Worm (Caenorhabditis elegans) whole organism, early embryonic: Measurements from ENCODE around the gene srx-122.

Experiments used
- B0310.2 ChIP-seq: sonication (generic microtip); optimal IDR thresholded peaks from 2 replicates; lab custom pipeline; 2016; ENCODE audit warnings: mild to moderate bottlenecking, missing genetic modification characterization, missing compliant biosample characterization
- ama-1 ChIP-seq: fragments of 150-350 bp; optimal IDR thresholded peaks from 2 replicates; lab custom pipeline; 2014
- ets-7 ChIP-seq: sonication (generic microtip); optimal IDR thresholded peaks from 2 replicates; lab custom pipeline; 2016; ENCODE audit warnings: missing genotype, missing genetic modification characterization, missing compliant biosample characterization
- flt-1 ChIP-seq: fragments of 200-800 bp; sonication (Bioruptor generic); IDR thresholded peaks from 2 replicates; pipeline ENCODE4 v1.3.6; 2022; ENCODE audit warnings: missing genetic modification characterization, missing compliant biosample characterization
- hmg-4 ChIP-seq: fragments of 200-800 bp; sonication (Bioruptor generic); optimal IDR thresholded peaks from 2 replicates; lab custom pipeline; 2018; ENCODE audit warnings: mild to moderate bottlenecking, missing genetic modification characterization, missing compliant biosample characterization
- hnd-1 ChIP-seq: sonication (generic microtip); optimal IDR thresholded peaks from 2 replicates; lab custom pipeline; 2016; ENCODE audit warnings: missing genetic modification characterization, missing compliant biosample characterization
- scrt-1 ChIP-seq: fragments of 200-800 bp; sonication (Bioruptor generic); IDR thresholded peaks from 2 replicates; pipeline ENCODE4 v1.3.6; 2022; ENCODE audit warnings: missing genetic modification characterization, missing compliant biosample characterization

ce11 chrV:3288134-3288533 is 9.5 kb downstream of the srx-122 start:
- TF ChIP-seq ama-1 (lab: Kevin White, UChicago), result no peak
- TF ChIP-seq hmg-4 (GFP tag; lab: Kevin White, UChicago), result no peak
- no peak for TF ChIP-seq ets-7
- TF ChIP-seq hnd-1, result no peak
- TF ChIP-seq B0310.2, result no peak
- TF ChIP-seq flt-1 (GFP tag; lab: Robert Waterston, UW), result no peak
- no peak for TF ChIP-seq scrt-1 (GFP tag; lab: Robert Waterston, UW)
